Worm (Caenorhabditis elegans): ENCODE results near the gene srw-24.

DNA sequence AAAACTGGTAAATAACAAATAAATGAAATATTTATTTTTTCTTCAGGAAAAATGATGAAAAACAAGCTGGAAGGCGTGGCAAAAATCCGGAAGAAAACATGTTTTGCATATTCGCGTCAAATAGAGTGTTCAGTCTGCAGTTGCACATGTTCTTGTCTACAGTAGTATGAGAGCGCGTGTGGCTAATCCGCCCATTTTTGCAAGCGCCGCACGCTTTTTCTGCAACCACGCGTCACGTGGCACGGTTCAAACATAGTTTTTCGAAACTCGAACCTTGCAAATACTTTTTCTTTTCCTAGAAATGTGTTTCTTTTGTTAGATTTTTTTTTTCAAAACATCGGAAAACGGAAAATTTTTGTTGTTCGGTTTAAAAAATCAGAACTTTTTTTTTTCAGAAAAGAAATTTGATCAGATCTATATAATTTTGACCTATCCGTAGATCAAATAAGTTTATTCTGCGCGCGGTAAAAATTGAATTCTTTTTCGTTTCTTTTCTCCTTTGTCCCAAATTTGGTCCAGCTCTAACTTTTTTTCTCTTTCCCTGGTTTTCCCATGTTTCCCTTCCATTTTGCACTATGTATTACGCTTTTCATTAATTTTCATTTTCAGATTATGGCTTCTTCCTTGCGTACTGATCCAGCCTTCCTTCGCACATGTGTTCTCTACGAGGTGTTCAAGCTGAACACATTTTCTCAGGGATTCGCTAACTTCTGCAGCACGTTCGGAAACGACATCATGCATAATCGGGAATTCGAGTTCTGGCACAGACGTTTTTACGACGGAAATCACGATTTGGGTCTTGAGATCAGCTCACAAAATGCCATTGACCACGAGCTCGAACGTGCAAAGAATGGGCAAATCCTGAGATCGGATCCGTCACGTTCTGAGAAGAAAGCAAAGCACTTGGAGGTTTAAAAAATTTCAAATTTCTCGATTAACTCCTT is 39.4 kb upstream of the srw-24 start, which contains the start of gene Y75B12B.1:
- TF ChIP-seq flt-1 (GFP tag; IDR thresholded peaks at IDR 0.05) (no peak), ztf-29 (GFP tag; IDR thresholded peaks at IDR 0.05) (no peak)

All from whole organism, midembryonic.